Fruit fly (Drosophila melanogaster) whole organism, embryonic: Measurements from ENCODE around the gene CG11986.

Source experiments
- CG10431 ChIP-seq: fragments of 200-800 bp; sonication (Bioruptor generic); optimal IDR thresholded peaks from 3 replicates; lab custom pipeline; 2018; ENCODE audit warnings: missing biosample characterization, mild to moderate bottlenecking, missing genetic modification characterization
- CG11085 ChIP-seq: fragments of 200-800 bp; sonication (Bioruptor generic); IDR thresholded peaks from 2 replicates; pipeline ENCODE4 v1.3.6; 2022; ENCODE audit warnings: missing biosample characterization, missing genetic modification characterization
- CG11247 ChIP-seq: fragments of 200-800 bp; sonication (Bioruptor generic); IDR thresholded peaks from 2 replicates; pipeline ENCODE4 v1.3.6; 2022; ENCODE audit warnings: missing biosample characterization, missing genetic modification characterization
- CG12219 ChIP-seq: fragments of 200-800 bp; sonication (Bioruptor generic); optimal IDR thresholded peaks from 3 replicates; lab custom pipeline; 2018; ENCODE audit warnings: missing biosample characterization, mild to moderate bottlenecking, missing genetic modification characterization
- CG1647 ChIP-seq: fragments of 200-800 bp; sonication (Bioruptor generic); optimal IDR thresholded peaks from 3 replicates; lab custom pipeline; 2016; ENCODE audit warnings: missing biosample characterization, missing genetic modification characterization
- CG16779 ChIP-seq: fragments of 200-800 bp; sonication (Bioruptor generic); IDR thresholded peaks from 2 replicates; pipeline ENCODE4 v1.3.6; 2022; ENCODE audit warnings: missing biosample characterization, missing genetic modification characterization
- CG18011 ChIP-seq: fragments of 200-800 bp; sonication (Bioruptor generic); optimal IDR thresholded peaks from 2 replicates; lab custom pipeline; 2017; ENCODE audit warnings: missing biosample characterization, missing genetic modification characterization, mild to moderate bottlenecking, moderate library complexity, missing genotype
- CG32532 ChIP-seq: fragments of 200-800 bp; sonication (Bioruptor generic); IDR thresholded peaks from 2 replicates; pipeline ENCODE4 v1.3.6; 2022; ENCODE audit warnings: missing biosample characterization, missing genetic modification characterization
- CG3726 ChIP-seq: fragments of 200-800 bp; sonication (Bioruptor generic); IDR thresholded peaks from 3 replicates; pipeline ENCODE4, ENCODE4 v1.3.6; 2022; ENCODE audit warnings: missing biosample characterization, missing genetic modification characterization
- CG4820 ChIP-seq: fragments of 200-800 bp; sonication (Bioruptor generic); optimal IDR thresholded peaks from 3 replicates; lab custom pipeline; 2016; ENCODE audit warnings: missing biosample characterization, missing genetic modification characterization
- CG6689 ChIP-seq: fragments of 200-800 bp; sonication (Bioruptor generic); IDR thresholded peaks from 2 replicates; pipeline ENCODE4 v1.3.6; 2022; ENCODE audit warnings: missing biosample characterization, missing genetic modification characterization
- CG6791 ChIP-seq: fragments of 200-800 bp; sonication (Bioruptor generic); IDR thresholded peaks from 3 replicates; pipeline ENCODE4 v1.3.6; 2022; ENCODE audit warnings: missing biosample characterization, missing genetic modification characterization; ENCODE audit not compliant: partially characterized antibody
- CG9797 ChIP-seq: fragments of 200-800 bp; sonication (Bioruptor generic); optimal IDR thresholded peaks from 3 replicates; lab custom pipeline; 2018; ENCODE audit warnings: missing biosample characterization, mild to moderate bottlenecking, missing genetic modification characterization
- Chrac-16 ChIP-seq: fragments of 200-800 bp; sonication (Bioruptor generic); optimal IDR thresholded peaks from 3 replicates; lab custom pipeline; 2016; ENCODE audit warnings: missing biosample characterization, missing genetic modification characterization
- Drgx ChIP-seq: fragments of 200-800 bp; sonication (Bioruptor generic); IDR thresholded peaks from 2 replicates; pipeline ENCODE4 v1.3.6; 2022; ENCODE audit warnings: missing biosample characterization, missing genetic modification characterization
- Ets65A ChIP-seq: fragments of 200-800 bp; sonication (Bioruptor generic); peaks from one replicate; lab custom pipeline; 2016; ENCODE audit warnings: missing biosample characterization, missing genetic modification characterization
- H15 ChIP-seq: fragments of 200-800 bp; sonication (Bioruptor generic); IDR thresholded peaks from 3 replicates; pipeline ENCODE4 v1.3.6; 2022; ENCODE audit warnings: missing biosample characterization, missing genetic modification characterization
- HmgZ ChIP-seq: fragments of 200-800 bp; sonication (Bioruptor generic); optimal IDR thresholded peaks from 2 replicates; lab custom pipeline; 2018; ENCODE audit warnings: missing biosample characterization, mild to moderate bottlenecking, missing genetic modification characterization
- Hr51 ChIP-seq, 2 experiments: fragments of 200-800 bp; sonication (Bioruptor generic); optimal IDR thresholded peaks; 2 replicates in 1 of 2; 3 replicates in 1 of 2; lab custom pipeline; 2016 to 2018; ENCODE audit warnings: missing biosample characterization in 2 of 2, missing genetic modification characterization in 2 of 2, mild to moderate bottlenecking in 1 of 2, moderate library complexity in 1 of 2
- Lim3 ChIP-seq: fragments of 200-800 bp; sonication (Bioruptor generic); IDR thresholded peaks from 2 replicates; pipeline ENCODE4 v1.3.6; 2022; ENCODE audit warnings: missing biosample characterization, missing genetic modification characterization
- NC2β ChIP-seq: fragments of 200-800 bp; sonication (Bioruptor generic); optimal IDR thresholded peaks from 2 replicates; lab custom pipeline; 2016; ENCODE audit warnings: missing biosample characterization, missing genetic modification characterization
- Opbp ChIP-seq: fragments of 200-800 bp; sonication (Bioruptor generic); IDR thresholded peaks from 3 replicates; pipeline ENCODE4 v1.3.6; 2022; ENCODE audit warnings: missing biosample characterization, missing genetic modification characterization; ENCODE audit not compliant: partially characterized antibody
- Scr ChIP-seq: fragments of 200-800 bp; sonication (Bioruptor generic); IDR thresholded peaks from 2 replicates; pipeline ENCODE4 v1.3.6; 2022; ENCODE audit warnings: missing biosample characterization, missing genetic modification characterization; ENCODE audit not compliant: partially characterized antibody
- Side ChIP-seq: fragments of 200-800 bp; sonication (Bioruptor generic); optimal IDR thresholded peaks from 2 replicates; lab custom pipeline; 2016; ENCODE audit warnings: missing biosample characterization, missing genetic modification characterization
- Sry-δ ChIP-seq: fragments of 200-800 bp; sonication (Bioruptor generic); optimal IDR thresholded peaks from 2 replicates; lab custom pipeline; 2016; ENCODE audit warnings: missing biosample characterization, missing genetic modification characterization
- abd-A ChIP-seq: fragments of 200-800 bp; sonication (Bioruptor generic); optimal IDR thresholded peaks from 3 replicates; lab custom pipeline; 2019; ENCODE audit warnings: missing biosample characterization, mild to moderate bottlenecking, missing genetic modification characterization, moderate library complexity
- aop ChIP-seq: fragments of 200-800 bp; sonication (Bioruptor generic); IDR thresholded peaks from 2 replicates; pipeline ENCODE4 v1.3.6; 2022; ENCODE audit warnings: missing biosample characterization, missing genetic modification characterization
- cad ChIP-seq: fragments of >200 bp; optimal IDR thresholded peaks from 2 replicates; lab custom pipeline; 2017; ENCODE audit warnings: missing biosample characterization, missing genetic modification characterization
- dan ChIP-seq: fragments of 200-800 bp; sonication (Bioruptor generic); IDR thresholded peaks from 2 replicates; pipeline ENCODE4 v1.3.6; 2022; ENCODE audit warnings: missing biosample characterization, missing genetic modification characterization
- dm ChIP-seq: fragments of 200-800 bp; sonication (Bioruptor generic); optimal IDR thresholded peaks from 3 replicates; lab custom pipeline; 2016; ENCODE audit warnings: missing biosample characterization, missing genetic modification characterization
- dmrt11E ChIP-seq: fragments of 200-800 bp; sonication (Bioruptor generic); optimal IDR thresholded peaks from 3 replicates; lab custom pipeline; 2018; ENCODE audit warnings: missing biosample characterization, mild to moderate bottlenecking, missing genetic modification characterization, moderate library complexity
- en ChIP-seq: fragments of 200-800 bp; sonication (Bioruptor generic); optimal IDR thresholded peaks from 2 replicates; lab custom pipeline; 2016; ENCODE audit warnings: missing biosample characterization, missing genetic modification characterization
- gcm ChIP-seq: fragments of 200-800 bp; sonication (Bioruptor generic); optimal IDR thresholded peaks from 2 replicates; lab custom pipeline; 2019; ENCODE audit warnings: missing biosample characterization, mild to moderate bottlenecking, missing genetic modification characterization, moderate library complexity
- gro ChIP-seq: fragments of 200-800 bp; sonication (Bioruptor generic); optimal IDR thresholded peaks from 2 replicates; lab custom pipeline; 2016; ENCODE audit warnings: missing biosample characterization, missing genetic modification characterization
- h ChIP-seq: fragments of >200 bp; optimal IDR thresholded peaks from 2 replicates; lab custom pipeline; 2017
- nerfin-1 ChIP-seq: fragments of 200-800 bp; sonication (Bioruptor generic); optimal IDR thresholded peaks from 3 replicates; lab custom pipeline; 2019; ENCODE audit warnings: missing biosample characterization, mild to moderate bottlenecking, missing genetic modification characterization, moderate library complexity
- p53 ChIP-seq: fragments of 200-800 bp; sonication (Bioruptor generic); optimal IDR thresholded peaks from 2 replicates; lab custom pipeline; 2016; ENCODE audit warnings: missing biosample characterization, missing genetic modification characterization
- pho ChIP-seq: fragments of 200-800 bp; sonication (Bioruptor generic); optimal IDR thresholded peaks from 2 replicates; lab custom pipeline; 2016; ENCODE audit warnings: missing biosample characterization, missing genetic modification characterization
- prd ChIP-seq, 3 experiments: fragments of >200 bp in 2 of 3; fragments of 200-800 bp in 1 of 3; sonication (Bioruptor generic) in 1 of 3; optimal IDR thresholded peaks in 2 of 3; IDR thresholded peaks in 1 of 3; 2 replicates in 2 of 3; 3 replicates in 1 of 3; pipeline versions ENCODE4 v1.3.6 to Lab custom; 2017 to 2022; ENCODE audit warnings: missing biosample characterization in 1 of 3, missing genetic modification characterization in 1 of 3
- psq ChIP-seq: fragments of 200-800 bp; sonication (Bioruptor generic); optimal IDR thresholded peaks from 2 replicates; lab custom pipeline; 2017; ENCODE audit warnings: missing biosample characterization, missing genetic modification characterization
- run ChIP-seq: fragments of 200-800 bp; sonication (Bioruptor generic); optimal IDR thresholded peaks from 3 replicates; lab custom pipeline; 2018; ENCODE audit warnings: missing biosample characterization, mild to moderate bottlenecking, missing genetic modification characterization
- shn ChIP-seq: fragments of 200-800 bp; sonication (Bioruptor generic); optimal IDR thresholded peaks from 3 replicates; lab custom pipeline; 2016; ENCODE audit warnings: missing biosample characterization, missing genetic modification characterization
- sna ChIP-seq: fragments of 200-800 bp; sonication (Bioruptor generic); IDR thresholded peaks from 2 replicates; pipeline ENCODE4 v1.3.6; 2022; ENCODE audit warnings: missing biosample characterization, missing genetic modification characterization; ENCODE audit not compliant: partially characterized antibody
- tgo ChIP-seq: fragments of 200-800 bp; sonication (Bioruptor generic); IDR thresholded peaks from 3 replicates; pipeline ENCODE4 v1.3.6; 2022; ENCODE audit warnings: missing biosample characterization, missing genetic modification characterization
- tio ChIP-seq: fragments of 200-800 bp; sonication (Bioruptor generic); optimal IDR thresholded peaks from 2 replicates; lab custom pipeline; 2017; ENCODE audit warnings: missing biosample characterization, missing genetic modification characterization, inconsistent platforms
- trem ChIP-seq: fragments of 200-800 bp; optimal IDR thresholded peaks from 3 replicates; lab custom pipeline; 2019; ENCODE audit warnings: missing biosample characterization, mild to moderate bottlenecking, missing genetic modification characterization, moderate library complexity
- ttk ChIP-seq: fragments of 200-800 bp; sonication (Bioruptor generic); IDR thresholded peaks from 2 replicates; pipeline ENCODE4 v2.1.2; 2022; ENCODE audit warnings: missing biosample characterization, missing genetic modification characterization
- wek ChIP-seq: fragments of 200-800 bp; sonication (Bioruptor generic); optimal IDR thresholded peaks from 3 replicates; lab custom pipeline; 2018; ENCODE audit warnings: missing biosample characterization, mild to moderate bottlenecking, missing genetic modification characterization, moderate library complexity
- wor ChIP-seq: fragments of 200-800 bp; sonication (Bioruptor generic); IDR thresholded peaks from 2 replicates; pipeline ENCODE4 v1.3.6; 2022; ENCODE audit warnings: missing biosample characterization, missing genetic modification characterization
- z ChIP-seq: fragments of 200-800 bp; sonication (Bioruptor generic); IDR thresholded peaks from 3 replicates; pipeline ENCODE4 v1.3.6; 2022; ENCODE audit warnings: missing biosample characterization, missing genetic modification characterization

CG11986 gene

dm6 chr3R:8992928-8993579 lies 22.2 kb upstream of the CG11986 start, which contains the start of gene CG11975 (continued):
- TF ChIP-seq h (lab: Kevin White, UChicago), result no peak
- peak; percentile 24 for TF ChIP-seq CG9797 (GFP tag; lab: Kevin White, UChicago)
- peak; percentile 47; the same call in 1 of the 2 replicates for TF ChIP-seq CG11085 (GFP tag; lab: Robert Waterston, UW)
- peak; percentile 86 for TF ChIP-seq tgo (GFP tag; lab: Robert Waterston, UW)
- peak; percentile 70 for TF ChIP-seq CG4820
- peak; percentile 86 for TF ChIP-seq gro
- no peak for TF ChIP-seq dan (GFP tag; lab: Robert Waterston, UW)
- TF ChIP-seq CG32532 (GFP tag; lab: Robert Waterston, UW), result peak; percentile 73
- peak; percentile 91 for TF ChIP-seq nerfin-1 (tag; lab: Kevin White, UChicago)
- TF ChIP-seq CG12219 (GFP tag; lab: Kevin White, UChicago), result no peak
- TF ChIP-seq ttk (GFP tag; lab: Robert Waterston, UW), result 0 out of 2 replicates have a peak, but pooled peaks have one; percentile 9
- TF ChIP-seq Ets65A, result peak; percentile 99
- TF ChIP-seq trem (tag; lab: Kevin White, UChicago), result peak; percentile 74
- no peak for TF ChIP-seq H15 (GFP tag; lab: Robert Waterston, UW)
- TF ChIP-seq dm (GFP tag; lab: Kevin White, UChicago), result peak; percentile 66
- no peak for TF ChIP-seq CG16779 (GFP tag; lab: Robert Waterston, UW)
- peak; percentile 59 for TF ChIP-seq dmrt11E (tag; lab: Kevin White, UChicago)
- TF ChIP-seq p53 (GFP tag; lab: Kevin White, UChicago), result peak; percentile 31
- TF ChIP-seq run, result no peak
- TF ChIP-seq Scr (GFP tag; lab: Robert Waterston, UW), result peak; percentile 79
- TF ChIP-seq shn (GFP tag; lab: Kevin White, UChicago), result peak; percentile 88
- TF ChIP-seq Lim3 (GFP tag; lab: Robert Waterston, UW), result no peak
- peak; percentile 80 for TF ChIP-seq Chrac-16 (GFP tag; lab: Kevin White, UChicago)
- no peak for TF ChIP-seq wek (GFP tag; lab: Kevin White, UChicago)
- TF ChIP-seq en, result peak; percentile 62
- no peak for TF ChIP-seq CG10431 (GFP tag; lab: Kevin White, UChicago)
- TF ChIP-seq Hr51 (GFP tag; optimal IDR thresholded peaks at IDR 0.05; lab: Kevin White, UChicago), result peak in 1 of 2 experiments; percentile 86
- TF ChIP-seq prd (optimal IDR thresholded peaks at IDR 0.05; lab: Kevin White, UChicago), result no peak
- TF ChIP-seq prd (GFP tag; IDR thresholded peaks at IDR 0.05; lab: Robert Waterston, UW), result peak; percentile 55
- no peak for TF ChIP-seq abd-A (tag; lab: Kevin White, UChicago)
- TF ChIP-seq tio (GFP tag; lab: Kevin White, UChicago), result no peak
- no peak for TF ChIP-seq z
- TF ChIP-seq aop (GFP tag; lab: Robert Waterston, UW), result no peak
- peak; percentile 35 for TF ChIP-seq psq (GFP tag; lab: Kevin White, UChicago)
- TF ChIP-seq CG11247, result peak; percentile 55; the same call in 1 of the 2 replicates
- TF ChIP-seq wor, result peak; percentile 36; the same call in 1 of the 2 replicates
- no peak for TF ChIP-seq gcm (GFP tag; lab: Kevin White, UChicago)
- peak; percentile 65; the same call in 2 of the 3 replicates for TF ChIP-seq CG6791 (GFP tag; lab: Robert Waterston, UW)
- peak; percentile 91 for TF ChIP-seq pho
- no peak for TF ChIP-seq CG3726 (GFP tag; lab: Robert Waterston, UW)
- TF ChIP-seq Sry-δ (GFP tag; lab: Kevin White, UChicago), result peak; percentile 96
- TF ChIP-seq Drgx (GFP tag; lab: Robert Waterston, UW), result no peak; the same call in 1 of the 2 replicates
- TF ChIP-seq HmgZ, result peak; percentile 86
- peak; percentile 83 for TF ChIP-seq Side (GFP tag; lab: Kevin White, UChicago)
- peak; percentile 78 for TF ChIP-seq CG18011
- 0 out of 2 replicates have a peak, but pooled peaks have one; percentile 47 for TF ChIP-seq CG6689
- peak; percentile 72 for TF ChIP-seq NC2β (GFP tag; lab: Kevin White, UChicago)
- TF ChIP-seq cad (GFP tag; lab: Kevin White, UChicago), result no peak
- TF ChIP-seq Opbp (GFP tag; lab: Robert Waterston, UW), result peak; percentile 55; the same call in 2 of the 3 replicates
- peak; percentile 65 for TF ChIP-seq CG1647 (GFP tag; lab: Kevin White, UChicago)
- TF ChIP-seq sna (GFP tag; lab: Robert Waterston, UW), result peak; percentile 60
